Fruit fly (Drosophila melanogaster): Measurements from ENCODE around the gene Bdbt.

DNA sequence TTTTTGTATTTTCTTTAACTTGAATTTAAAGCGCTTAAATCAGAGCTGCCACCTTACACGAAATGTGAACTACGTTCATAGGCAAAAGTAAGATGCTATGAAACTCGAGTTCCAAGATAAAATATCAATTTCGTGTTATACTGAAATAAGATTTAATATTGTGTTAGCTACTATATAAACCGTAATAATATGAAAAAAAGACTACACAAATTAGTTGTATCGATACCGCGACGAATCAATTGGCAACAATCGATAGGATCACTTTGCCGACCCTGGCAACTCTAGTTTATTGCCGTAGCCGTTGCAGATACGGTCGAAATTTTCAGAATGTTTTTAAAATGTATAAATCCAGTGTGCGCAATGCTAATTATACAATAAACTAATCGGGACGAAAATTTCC lies 21.8 kb upstream of the Bdbt start, which contains the start of gene SNF4Agamma:
- peak; percentile 10 for TF ChIP-seq CG33213 (GFP tag; optimal IDR thresholded peaks at IDR 0.05)
- peak; percentile 68 for TF ChIP-seq inv (GFP tag; IDR thresholded peaks at IDR 0.05; ENCODE audit: partially characterized antibody)
- TF ChIP-seq sob (GFP tag; IDR thresholded peaks at IDR 0.05), result no peak; the same call in 1 of the 2 replicates
- TF ChIP-seq MESR4 (GFP tag; optimal IDR thresholded peaks at IDR 0.05), result no peak
- TF ChIP-seq CG8359 (GFP tag; optimal IDR thresholded peaks at IDR 0.05; ENCODE audit: borderline replicate concordance), result no peak
- peak; percentile 53 for TF ChIP-seq CG12391 (tag; optimal IDR thresholded peaks at IDR 0.05)
- TF ChIP-seq CG11695 (GFP tag; IDR thresholded peaks at IDR 0.05), result no peak
